Fruit fly (Drosophila melanogaster) whole organism, larva: Measurements from ENCODE around the gene Alg11.

ENCODE experiments used
- noc ChIP-seq: fragments of 200-800 bp; sonication (Bioruptor generic); optimal IDR thresholded peaks from 3 replicates; lab custom pipeline; 2019; ENCODE audit warnings: missing biosample characterization, mild to moderate bottlenecking, missing genetic modification characterization, moderate library complexity

Gene Alg11

DNA sequence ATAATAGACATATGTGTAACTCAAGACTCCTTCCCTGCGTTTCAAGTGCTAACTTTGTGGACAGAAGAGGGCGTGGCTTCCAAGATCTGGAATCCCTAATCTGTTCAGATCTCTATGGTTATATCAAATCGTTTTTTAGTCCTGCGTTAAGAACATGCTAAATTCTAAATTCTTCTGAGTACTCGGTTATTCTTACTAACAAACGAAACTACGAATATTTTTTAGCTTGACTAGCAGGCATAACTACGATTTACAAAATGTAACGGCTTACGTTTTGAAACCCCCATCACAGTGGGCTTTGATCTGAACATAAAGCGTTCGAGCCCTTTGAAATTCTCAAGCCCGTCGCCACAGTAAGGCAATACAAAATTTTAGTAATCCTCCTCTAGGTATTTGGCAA, 13.5 kb downstream of the Alg11 start, which contains the start of gene CG32445:
Gene CG32445 (plus strand): TSS at position 301 of the 400 bp plus-strand sequence.
- no peak for TF ChIP-seq noc (tag; lab: Kevin White, UChicago)

DNA sequence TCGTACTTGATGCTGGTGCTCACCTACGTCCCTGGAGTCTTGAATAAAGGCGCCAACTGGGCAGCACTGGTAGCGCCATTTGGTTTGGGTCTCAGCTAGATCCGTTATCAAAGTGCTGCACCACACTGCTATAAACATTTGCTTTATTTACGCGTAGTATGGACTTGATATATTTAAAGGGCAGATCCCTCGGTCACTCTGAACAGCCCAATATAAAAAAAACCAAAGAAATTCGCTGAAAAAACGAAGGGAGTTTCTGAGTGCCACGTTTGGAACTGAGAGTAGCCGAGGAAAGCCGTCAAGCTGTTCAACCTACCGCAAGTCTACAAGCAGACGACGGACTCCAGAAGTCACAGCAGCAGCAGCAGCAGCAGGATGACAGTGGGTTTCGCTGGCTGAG, 15.2 kb downstream of the Alg11 start, which contains the start of gene Atox1:
Gene Atox1 (plus strand): TSS at position 181 of the 400 bp plus-strand sequence.
- peak; percentile 16 for TF ChIP-seq noc (tag; lab: Kevin White, UChicago)

DNA sequence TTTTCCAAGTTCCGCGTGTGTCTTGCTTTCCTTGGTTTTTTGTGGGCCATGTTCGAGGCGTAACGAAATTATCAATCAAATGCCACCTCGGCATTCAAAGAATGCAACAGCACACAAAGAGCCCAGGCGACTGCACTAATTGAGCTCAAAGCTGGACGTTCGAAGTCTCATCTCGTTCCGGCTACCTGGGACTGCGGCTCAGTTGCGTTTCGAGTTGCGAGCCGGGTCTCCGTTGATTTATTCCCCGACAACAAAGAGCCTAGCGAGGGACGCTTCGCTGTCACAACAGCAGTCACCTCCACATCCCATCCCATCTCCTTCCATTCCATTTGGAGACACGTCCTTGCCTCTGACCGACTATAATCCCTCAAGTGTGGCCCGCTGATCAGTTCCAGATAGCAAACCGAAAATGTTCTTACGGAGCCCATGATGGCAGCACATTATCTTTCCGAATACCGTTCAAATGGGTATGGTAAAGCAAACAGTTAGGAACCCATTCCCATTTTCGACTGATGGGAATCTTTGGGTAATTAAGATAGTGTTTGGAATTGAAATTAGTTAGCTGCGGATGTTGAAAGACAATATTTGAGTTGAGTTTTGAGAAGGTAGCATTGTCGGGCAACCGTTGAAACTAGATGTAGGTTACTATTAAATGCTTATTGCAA, 17.4 kb downstream of the Alg11 start:
- TF ChIP-seq noc (tag; lab: Kevin White, UChicago) = no peak

DNA sequence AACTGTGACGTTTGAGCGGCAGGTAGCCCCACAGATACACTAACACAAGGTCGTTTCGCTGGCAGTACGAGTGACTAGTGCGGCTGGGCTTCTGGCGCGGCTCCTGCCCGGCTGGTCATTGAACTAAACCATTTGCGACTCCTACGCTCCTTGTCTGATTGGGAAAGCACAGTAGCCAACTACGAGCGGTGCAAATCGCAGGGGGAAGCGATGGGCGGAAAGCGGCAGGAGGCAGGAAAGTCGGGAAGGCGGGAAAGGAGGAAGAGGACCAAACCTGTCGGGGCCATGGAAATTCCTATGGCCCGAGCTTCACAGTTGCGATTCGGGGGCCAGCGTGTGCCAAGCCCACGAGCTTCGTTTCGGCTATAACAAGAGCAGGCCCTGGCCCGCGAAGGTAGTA, 18.6 kb downstream of the Alg11 start:
- no peak for TF ChIP-seq noc (tag; lab: Kevin White, UChicago)

DNA sequence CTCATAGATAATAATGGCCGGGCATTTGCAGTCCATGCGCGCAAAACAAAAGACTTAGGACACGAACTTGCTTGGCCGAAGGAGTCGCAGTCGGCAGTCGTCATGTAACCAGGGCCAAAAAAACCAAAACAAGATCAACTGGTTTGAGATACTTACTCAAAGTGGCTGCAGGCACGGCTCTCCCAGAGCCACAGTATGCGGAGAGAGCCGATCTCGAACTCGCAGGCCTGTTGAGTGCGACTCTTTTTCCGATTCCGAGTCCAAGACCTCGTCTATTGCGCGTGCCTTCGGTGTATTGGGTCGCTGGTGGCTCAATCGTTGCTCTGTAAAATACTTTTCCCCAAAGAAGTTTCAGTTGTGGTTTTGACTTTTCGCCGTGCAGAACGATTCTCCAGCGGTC, 19.0 kb downstream of the Alg11 start, which contains the start of gene CG43980:
Gene CG43980 (plus strand): TSS at position 352 of the 400 bp plus-strand sequence.
- TF ChIP-seq noc (tag; lab: Kevin White, UChicago) = no peak

DNA sequence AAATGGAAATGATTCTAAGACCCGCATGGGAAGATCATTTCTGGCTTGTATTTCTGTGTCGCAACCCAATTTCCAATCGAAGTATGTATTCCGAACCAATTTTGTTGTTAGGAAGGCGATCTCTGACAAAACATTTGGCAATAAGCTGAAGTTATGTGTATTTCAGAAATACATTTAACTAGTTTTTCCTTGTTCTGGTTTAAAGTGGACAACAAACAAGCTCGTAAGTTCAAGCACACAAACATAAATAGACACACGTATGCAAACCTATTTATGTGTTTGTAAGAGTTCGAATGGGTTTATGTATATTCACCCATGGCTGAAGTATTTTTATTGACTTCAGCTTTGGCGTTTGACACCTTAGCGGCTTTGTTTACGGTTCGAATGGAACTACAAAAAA, 20.3 kb downstream of the Alg11 start:
- TF ChIP-seq noc (tag; lab: Kevin White, UChicago) = no peak

DNA sequence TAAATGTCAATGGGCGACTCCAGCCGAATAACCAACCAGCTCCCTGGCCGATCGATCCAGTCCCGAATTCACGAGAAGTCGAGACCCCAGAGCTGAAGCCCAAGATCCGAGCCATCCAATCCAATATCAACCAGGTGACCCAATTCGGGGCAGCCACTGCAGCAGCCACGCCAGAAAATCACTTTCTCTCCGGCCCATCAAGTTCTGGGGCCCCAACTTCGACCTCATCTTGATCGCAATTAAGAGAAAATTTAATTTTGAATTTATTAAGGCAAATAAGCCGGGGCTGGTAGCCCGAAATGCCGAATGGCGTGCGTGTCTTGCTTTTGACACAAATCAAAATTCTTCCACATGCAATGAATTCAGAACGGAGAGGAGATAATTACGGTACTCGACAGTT, 22.2 kb downstream of the Alg11 start:
- no peak for TF ChIP-seq noc (tag; lab: Kevin White, UChicago)

DNA sequence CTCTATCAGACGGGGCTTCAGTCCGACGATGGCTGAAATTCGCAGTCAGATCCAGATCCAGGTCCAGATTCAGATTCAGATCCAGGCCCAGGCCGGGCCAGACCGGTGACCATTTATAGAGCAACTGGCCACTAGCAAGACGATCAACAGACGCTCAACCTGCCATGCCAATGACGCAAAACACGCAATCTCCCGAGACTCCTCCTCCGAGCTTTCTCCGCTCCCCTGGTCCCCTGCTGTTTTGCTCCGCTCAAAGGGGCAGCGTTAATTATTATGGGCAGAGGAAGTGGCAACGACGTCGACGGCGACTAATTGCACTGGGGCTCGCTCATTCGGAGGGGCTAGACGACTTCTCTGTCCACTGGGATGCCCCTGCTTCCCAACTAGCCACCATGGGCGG, 25.8 kb downstream of the Alg11 start:
- no peak for TF ChIP-seq noc (tag; lab: Kevin White, UChicago)

DNA sequence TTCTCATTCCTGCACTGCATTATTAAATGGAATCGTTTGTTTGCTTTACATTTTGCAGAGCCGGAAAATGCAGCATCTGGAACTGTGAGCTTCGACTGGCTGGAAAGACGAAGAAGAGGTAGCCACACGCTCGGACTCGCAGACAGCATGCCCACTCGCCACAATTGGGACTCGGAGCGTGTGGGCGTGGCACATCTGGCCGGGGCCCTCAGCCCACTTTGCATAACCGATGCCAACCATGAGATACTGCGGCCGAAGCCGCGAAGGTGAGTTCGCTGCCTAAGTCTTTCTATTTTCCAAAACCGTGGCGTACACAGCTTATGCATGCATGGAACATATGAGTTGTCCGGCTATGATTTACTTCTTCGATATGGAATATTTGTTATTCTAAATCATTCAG, 26.5 kb downstream of the Alg11 start:
- TF ChIP-seq noc (tag; lab: Kevin White, UChicago) = no peak

DNA sequence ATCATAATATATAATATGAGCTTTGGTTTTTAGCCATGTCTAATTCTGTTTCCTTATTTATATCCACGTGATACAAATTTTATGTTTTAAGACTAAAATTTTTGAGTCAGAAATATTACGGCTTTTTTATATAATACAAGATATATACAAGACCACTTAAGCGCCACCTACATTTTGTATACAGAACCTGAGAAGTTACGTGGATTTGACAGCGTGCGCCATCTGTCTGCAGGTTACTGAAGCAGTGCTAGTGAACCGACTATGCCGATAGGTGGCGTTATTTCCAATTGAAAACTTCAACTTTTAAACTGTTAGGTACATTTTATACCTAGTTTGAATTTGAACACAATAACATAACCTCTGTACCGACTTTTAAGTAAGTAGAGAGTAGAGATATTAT, 27.2 kb downstream of the Alg11 start:
- no peak for TF ChIP-seq noc (tag; lab: Kevin White, UChicago)

DNA sequence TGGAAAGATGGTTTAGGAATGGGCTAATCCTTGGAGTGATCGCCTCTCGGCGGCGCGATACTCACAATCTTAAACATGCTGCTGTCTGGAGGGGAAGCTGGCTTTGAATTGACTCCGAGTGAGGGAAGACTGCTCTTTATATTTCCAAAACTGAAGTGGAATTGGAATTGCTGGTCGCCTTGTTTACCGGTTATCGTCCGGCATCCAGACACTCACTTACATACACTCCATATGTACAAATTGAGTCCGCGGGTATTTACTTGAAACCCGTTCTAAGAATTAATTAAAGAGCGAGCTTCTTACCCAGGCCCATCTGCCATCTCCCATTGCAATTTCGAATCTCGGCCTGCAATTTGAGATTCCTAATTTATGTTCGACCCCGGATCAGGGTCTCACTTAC, 41.3 kb downstream of the Alg11 start, which contains the start of gene Cpr78E:
Gene Cpr78E (minus strand): TSS at position 101 of the 400 bp plus-strand sequence.
- TF ChIP-seq noc (tag; lab: Kevin White, UChicago) = no peak

DNA sequence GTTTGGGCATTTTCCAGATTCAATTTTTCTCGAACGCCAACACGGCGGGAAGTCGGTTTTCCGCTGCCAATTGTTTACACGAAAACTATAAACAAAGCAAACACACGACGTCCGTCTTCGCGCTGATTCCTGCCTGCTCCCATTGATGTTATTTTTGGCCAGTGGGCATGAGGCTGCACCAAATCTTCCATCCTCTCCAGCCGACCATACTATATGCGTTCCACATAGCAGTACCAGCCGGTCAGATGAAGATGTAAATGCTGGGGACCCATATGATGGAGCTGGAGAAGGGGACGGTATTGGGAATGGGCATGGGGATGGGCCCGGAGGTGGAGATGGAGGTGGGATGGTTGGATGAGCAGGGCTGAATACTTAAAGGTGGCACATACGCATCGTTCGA, 41.9 kb downstream of the Alg11 start:
- TF ChIP-seq noc (tag; lab: Kevin White, UChicago) = no peak

DNA sequence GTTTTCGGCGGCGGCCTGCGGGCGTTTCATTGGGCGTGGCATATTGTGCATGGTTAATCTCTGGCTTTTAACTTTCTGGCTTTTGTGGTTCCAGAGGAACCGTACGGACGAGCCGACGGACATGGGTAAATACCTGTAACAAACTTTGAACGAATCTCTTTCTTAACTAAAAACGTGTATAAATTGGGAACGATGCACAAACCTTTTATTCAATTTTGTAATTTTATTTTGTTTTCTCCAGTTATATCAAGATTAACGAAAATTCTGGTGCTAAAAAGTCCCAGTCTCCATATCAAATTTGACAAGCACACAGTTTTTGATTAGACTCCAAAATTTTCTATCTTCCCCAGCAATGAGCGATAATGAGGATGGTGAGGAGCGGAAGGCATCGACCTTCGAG, 46.2 kb downstream of the Alg11 start, which contains the start of gene CG11249:
Gene CG11249 (plus strand): TSS at position 301 of the 400 bp plus-strand sequence.
- TF ChIP-seq noc (tag; lab: Kevin White, UChicago) = no peak
